Fruit fly (Drosophila melanogaster): ENCODE data around the gene CG14710.

Gene CG14710

dm6 chr3R:11619709-11620409 lies at the start of gene CG14710, which contains the start of gene Jupiter (continued):
- TF ChIP-seq Hmx (GFP tag; optimal IDR thresholded peaks at IDR 0.05), result no peak
- TF ChIP-seq ro (GFP tag; IDR thresholded peaks at IDR 0.05), result no peak
- TF ChIP-seq vfl (GFP tag; optimal IDR thresholded peaks at IDR 0.05), result peak; percentile 75
- TF ChIP-seq ttk (GFP tag; IDR thresholded peaks at IDR 0.05), result peak; percentile 47; the same call in 1 of the 2 replicates
- peak; percentile 23 for TF ChIP-seq grn (GFP tag; optimal IDR thresholded peaks at IDR 0.05)
- no peak for TF ChIP-seq stc (GFP tag; IDR thresholded peaks at IDR 0.05)
- no peak for TF ChIP-seq inv (GFP tag; IDR thresholded peaks at IDR 0.05; ENCODE audit: partially characterized antibody)
- peak; percentile 31 for TF ChIP-seq CG10147 (GFP tag; optimal IDR thresholded peaks at IDR 0.05)
- 0 out of 2 replicates have a peak, but pooled peaks have one; percentile 37 for TF ChIP-seq wdn (GFP tag; IDR thresholded peaks at IDR 0.05)
- peak; percentile 26 for TF ChIP-seq mirr (GFP tag; optimal IDR thresholded peaks at IDR 0.05)
- TF ChIP-seq CG34422 (GFP tag; IDR thresholded peaks at IDR 0.05), result peak; percentile 86
- peak in 1 of 2 experiments; percentile 27 for TF ChIP-seq insv (GFP tag; optimal IDR thresholded peaks at IDR 0.05)
- TF ChIP-seq CG16779 (GFP tag; IDR thresholded peaks at IDR 0.05), result no peak
- TF ChIP-seq CG3847 (GFP tag; IDR thresholded peaks at IDR 0.05), result peak; percentile 86
- TF ChIP-seq Med (GFP tag), result peak; percentile 97
- TF ChIP-seq D (optimal IDR thresholded peaks at IDR 0.05), result no peak
- TF ChIP-seq D (GFP tag; optimal IDR thresholded peaks at IDR 0.05), result no peak
- TF ChIP-seq CG17186 (GFP tag; optimal IDR thresholded peaks at IDR 0.05), result peak; percentile 18
- peak; percentile 34; the same call in 1 of the 3 replicates for TF ChIP-seq CG11093 (GFP tag; IDR thresholded peaks at IDR 0.05)
- no peak for TF ChIP-seq wek (GFP tag; optimal IDR thresholded peaks at IDR 0.05)
- TF ChIP-seq CG12299 (tag; optimal IDR thresholded peaks at IDR 0.05), result peak; percentile 57
- TF ChIP-seq Mrtf (GFP tag; IDR thresholded peaks at IDR 0.05), result no peak; the same call in 2 of the 3 replicates
- peak; percentile 81 for TF ChIP-seq Sin3A (optimal IDR thresholded peaks at IDR 0.05)
- TF ChIP-seq corto (GFP tag; optimal IDR thresholded peaks at IDR 0.05), result no peak
- TF ChIP-seq H2.0 (GFP tag; IDR thresholded peaks at IDR 0.05), result 0 out of 2 replicates have a peak, but pooled peaks have one; percentile 21
- 0 out of 3 replicates have a peak, but pooled peaks have one; percentile 40 for TF ChIP-seq CG6791 (GFP tag; IDR thresholded peaks at IDR 0.05; ENCODE audit: partially characterized antibody)
- TF ChIP-seq CG2199 (GFP tag; IDR thresholded peaks at IDR 0.05), result no peak
- TF ChIP-seq Sry-δ (GFP tag; optimal IDR thresholded peaks at IDR 0.05), result peak; percentile 70
- TF ChIP-seq CG4282 (GFP tag; optimal IDR thresholded peaks at IDR 0.05), result peak; percentile 15
- peak; percentile 13 for TF ChIP-seq fd3F (GFP tag; optimal IDR thresholded peaks at IDR 0.05)
- TF ChIP-seq gt (GFP tag; IDR thresholded peaks at IDR 0.05), result no peak
- peak; percentile 18 for TF ChIP-seq CG3065 (GFP tag; optimal IDR thresholded peaks at IDR 0.05)
- peak; percentile 40; the same call in 1 of the 4 replicates for TF ChIP-seq Dll (GFP tag; IDR thresholded peaks at IDR 0.05; ENCODE audit: partially characterized antibody)
- TF ChIP-seq CG18262 (tag; optimal IDR thresholded peaks at IDR 0.05), result peak; percentile 5
- TF ChIP-seq CG15514 (GFP tag; optimal IDR thresholded peaks at IDR 0.05), result peak; percentile 80
- TF ChIP-seq emc (GFP tag; optimal IDR thresholded peaks at IDR 0.05), result peak; percentile 60
- TF ChIP-seq Tbp (GFP tag; optimal IDR thresholded peaks at IDR 0.05), result peak; percentile 53
- no peak for TF ChIP-seq CG31365 (tag; optimal IDR thresholded peaks at IDR 0.05)
- TF ChIP-seq lov (optimal IDR thresholded peaks at IDR 0.05), result no peak
- 0 out of 3 replicates have a peak, but pooled peaks have one; percentile 60 for TF ChIP-seq lov (GFP tag; IDR thresholded peaks at IDR 0.05)
- peak; percentile 67 for TF ChIP-seq Max (GFP tag; optimal IDR thresholded peaks at IDR 0.05)
- TF ChIP-seq Asciz (GFP tag; optimal IDR thresholded peaks at IDR 0.05), result no peak
- peak; percentile 90 for TF ChIP-seq CHES-1-like (GFP tag; optimal IDR thresholded peaks at IDR 0.05)
- peak; percentile 73; the same call in 1 of the 4 replicates for TF ChIP-seq chinmo (GFP tag; IDR thresholded peaks at IDR 0.05; ENCODE audit: partially characterized antibody)
- peak; percentile 60 for TF ChIP-seq sd (tag; optimal IDR thresholded peaks at IDR 0.05)
- TF ChIP-seq B-H1 (GFP tag; IDR thresholded peaks at IDR 0.05), result no peak; the same call in 2 of the 3 replicates
- peak; percentile 80 for TF ChIP-seq Atf3 (GFP tag; optimal IDR thresholded peaks at IDR 0.05)
- peak; percentile 20 for TF ChIP-seq tap (tag; optimal IDR thresholded peaks at IDR 0.05)
- TF ChIP-seq CG8944 (GFP tag; optimal IDR thresholded peaks at IDR 0.05), result peak; percentile 86
- TF ChIP-seq CG17328 (GFP tag; IDR thresholded peaks at IDR 0.05), result peak; percentile 66
